Worm (Caenorhabditis elegans) whole organism, midembryonic: Measurements from ENCODE around the gene mkk-4.

ENCODE experiments used
- klf-2 ChIP-seq: fragments of 200-800 bp; sonication (Bioruptor generic); conservative IDR thresholded peaks from 2 replicates; pipeline ENCODE4 v1.3.6; 2022; ENCODE audit warnings: missing genetic modification reagents, missing genetic modification characterization, missing compliant biosample characterization
- ztf-29 ChIP-seq: fragments of 200-800 bp; sonication (Bioruptor generic); IDR thresholded peaks from 2 replicates; pipeline ENCODE4 v1.3.6; 2022; ENCODE audit warnings: missing genetic modification reagents, missing genetic modification characterization, missing compliant biosample characterization

- TF ChIP-seq klf-2 (GFP tag; lab: Robert Waterston, UW) (no peak), ztf-29 (no peak)
Measured at ce11 chrX:10069692-10070091, 42.0 kb downstream of the mkk-4 start, which contains the start of gene mlck-1.
